Worm (Caenorhabditis elegans): Measurements from ENCODE around the gene C29F9.9.
"Not testable (repeated sequence)": the region's sequence is repeated elsewhere in the genome, so short reads cannot be mapped to it uniquely, and the experiment has no call there.

Gene C29F9.9

DNA sequence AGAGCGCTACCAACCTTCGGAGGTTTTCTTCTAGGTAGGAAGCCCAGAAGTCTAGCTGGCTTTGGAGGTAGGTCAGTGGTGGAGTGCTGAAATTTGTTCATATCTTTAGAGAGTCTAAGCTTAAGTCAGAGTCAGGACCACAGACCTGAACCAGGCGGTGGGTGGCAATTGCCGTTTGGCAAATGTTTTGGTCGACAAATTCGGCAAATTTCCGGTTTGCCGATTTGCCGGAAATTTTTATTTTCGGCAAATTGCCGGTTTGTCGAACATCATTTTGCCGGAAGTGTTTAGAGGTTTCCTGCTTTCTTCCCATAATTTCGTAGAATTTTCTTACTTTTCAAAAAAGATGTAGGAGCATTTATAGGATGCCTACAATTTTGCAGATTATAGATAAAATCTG is at the start of gene C29F9.9:
Gene C29F9.9, minus strand, starts transcription at position 101 of the 400 bp plus-strand sequence.
- not testable (repeated sequence) for TF ChIP-seq unc-62 (GFP tag; optimal IDR thresholded peaks at IDR 0.05)

DNA sequence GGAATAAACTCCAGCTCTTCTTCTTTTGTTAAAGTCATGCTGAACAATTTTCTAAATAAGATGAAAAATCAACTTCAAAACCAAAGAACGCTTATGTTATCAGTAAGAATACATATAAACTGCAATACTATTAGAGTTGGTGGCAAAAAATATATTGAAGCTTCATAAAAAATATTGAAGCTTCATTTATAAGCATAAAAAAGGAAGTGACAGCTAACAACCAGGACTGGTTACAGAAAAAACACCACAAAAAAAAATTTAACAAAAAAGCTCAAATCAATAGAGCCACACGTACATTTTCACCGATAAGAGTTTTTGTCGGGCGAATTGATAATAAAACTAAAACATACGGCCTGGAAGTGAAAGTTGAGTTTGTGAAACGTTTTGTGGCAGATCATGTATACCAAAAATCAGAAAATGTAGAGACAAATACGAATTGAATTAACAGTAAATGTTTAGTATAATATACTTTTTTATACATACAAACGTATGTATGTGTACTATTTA is 48.9 kb upstream of the C29F9.9 start, which contains the start of gene sqst-5:
Gene sqst-5, minus strand, starts transcription at position 51 of the 507 bp plus-strand sequence.
- TF ChIP-seq unc-62 (GFP tag; optimal IDR thresholded peaks at IDR 0.05), result no peak

DNA sequence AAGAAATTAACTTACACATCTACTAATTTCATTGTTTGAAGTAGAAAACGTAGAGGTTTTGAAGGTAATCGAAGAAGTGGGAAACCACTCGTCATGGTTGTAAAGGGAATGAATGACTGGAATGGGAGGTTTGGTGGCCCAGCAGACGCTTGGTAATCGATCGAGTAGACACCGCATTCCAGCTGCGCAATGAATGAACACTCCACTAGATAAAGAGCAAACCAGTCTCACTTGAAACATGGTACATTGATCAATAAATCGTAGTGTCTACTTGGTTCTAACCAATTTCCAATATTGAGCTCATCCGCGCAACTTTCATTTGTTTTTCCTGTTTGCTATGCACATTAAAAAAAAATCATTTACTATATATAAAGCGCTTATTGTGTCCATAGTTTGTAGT is 47.6 kb upstream of the C29F9.9 start, which contains the start of gene fbxb-84:
Gene fbxb-84, minus strand, starts transcription at position 101 of the 400 bp plus-strand sequence.
- no peak for TF ChIP-seq unc-62 (GFP tag; optimal IDR thresholded peaks at IDR 0.05)

DNA sequence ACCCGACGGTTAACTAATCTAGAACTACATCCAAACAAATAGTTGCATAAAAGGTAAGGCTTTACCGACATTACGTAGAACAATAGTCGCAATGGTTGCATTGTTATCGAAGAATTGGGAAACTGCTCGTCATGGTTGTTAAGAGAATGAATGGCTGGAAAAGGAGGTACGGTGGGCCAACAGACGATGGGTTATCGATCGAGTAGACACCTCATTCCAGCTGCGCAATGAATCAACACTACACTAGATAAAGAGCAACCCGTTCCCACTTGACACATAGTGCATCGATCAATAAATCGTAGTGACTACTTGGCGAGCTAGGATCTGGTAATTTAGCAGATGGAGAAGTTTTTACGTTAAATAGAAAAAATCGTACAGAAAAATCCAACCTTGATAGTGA is 46.4 kb upstream of the C29F9.9 start, which contains the start of the genes T17A3.12 and fbxb-83:
Gene T17A3.12, minus strand, starts transcription at position 101 of the 400 bp plus-strand sequence.
Gene fbxb-83, minus strand, starts transcription at position 134 of the 400 bp plus-strand sequence.
- no peak for TF ChIP-seq unc-62 (GFP tag; optimal IDR thresholded peaks at IDR 0.05)

DNA sequence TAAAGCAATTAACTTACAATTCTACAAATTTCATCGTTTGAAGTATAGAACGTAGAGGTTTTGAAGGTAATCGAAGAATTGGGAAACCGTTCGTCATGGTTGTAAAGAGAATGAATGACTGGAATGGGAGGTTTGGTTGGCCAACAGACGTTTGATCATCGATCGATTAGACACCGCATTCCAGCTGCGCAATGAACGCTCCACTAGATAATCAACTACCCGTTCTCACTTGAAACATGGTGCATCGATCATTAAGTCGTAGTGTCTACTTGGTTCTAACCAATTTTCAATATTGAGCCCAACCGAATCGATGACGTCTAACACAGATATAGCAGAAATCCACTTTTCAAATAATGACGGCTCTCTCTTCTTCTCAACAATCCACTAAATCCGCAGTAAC is 44.4 kb upstream of the C29F9.9 start, which contains the start of gene fbxb-82:
Gene fbxb-82, minus strand, starts transcription at position 101 of the 400 bp plus-strand sequence.
- no peak for TF ChIP-seq unc-62 (GFP tag; optimal IDR thresholded peaks at IDR 0.05)

DNA sequence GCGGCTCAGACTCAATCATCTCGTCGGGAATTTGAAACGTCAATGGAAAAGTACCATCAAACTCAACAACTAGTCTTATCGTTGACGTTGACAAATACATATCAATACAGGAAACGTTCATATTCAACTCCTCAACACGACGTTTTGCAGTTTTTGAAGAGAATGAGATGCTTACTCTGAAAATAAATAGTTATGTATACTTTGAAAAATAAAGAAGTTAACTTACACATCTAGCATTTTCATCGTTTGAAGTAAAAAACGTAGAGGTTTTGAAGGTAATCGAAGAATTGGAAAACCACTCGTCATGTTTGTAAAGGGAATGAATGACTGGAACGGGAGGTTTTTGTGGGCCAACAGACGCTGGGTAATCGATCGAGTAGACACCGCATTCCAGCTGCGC is 42.2 kb upstream of the C29F9.9 start, which contains the start of gene fbxb-81:
Gene fbxb-81, minus strand, starts transcription at position 314 of the 400 bp plus-strand sequence.
- no peak for TF ChIP-seq unc-62 (GFP tag; optimal IDR thresholded peaks at IDR 0.05)

DNA sequence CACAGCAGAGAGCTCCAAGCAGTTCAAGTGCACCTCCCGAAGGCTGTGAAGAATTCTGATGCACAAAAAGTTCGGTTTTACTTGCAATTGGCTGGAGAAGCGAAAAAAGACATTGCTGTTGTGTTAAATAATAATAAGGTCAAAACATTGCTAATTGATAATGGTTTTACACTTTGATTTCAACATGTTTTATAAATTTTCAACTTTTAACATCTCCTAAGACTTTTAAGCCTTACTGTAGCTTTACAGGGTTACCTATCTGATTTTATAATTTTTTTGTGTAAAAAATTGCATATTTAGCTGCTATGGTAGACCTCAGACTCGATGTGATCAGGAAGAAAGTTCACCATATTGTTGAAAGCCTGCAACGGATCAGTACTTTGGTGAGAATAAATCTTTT is 35.5 kb upstream of the C29F9.9 start, which contains the start of gene pals-25:
Gene pals-25, plus strand, starts transcription at position 301 of the 400 bp plus-strand sequence.
- TF ChIP-seq unc-62 (GFP tag; optimal IDR thresholded peaks at IDR 0.05), result no peak

DNA sequence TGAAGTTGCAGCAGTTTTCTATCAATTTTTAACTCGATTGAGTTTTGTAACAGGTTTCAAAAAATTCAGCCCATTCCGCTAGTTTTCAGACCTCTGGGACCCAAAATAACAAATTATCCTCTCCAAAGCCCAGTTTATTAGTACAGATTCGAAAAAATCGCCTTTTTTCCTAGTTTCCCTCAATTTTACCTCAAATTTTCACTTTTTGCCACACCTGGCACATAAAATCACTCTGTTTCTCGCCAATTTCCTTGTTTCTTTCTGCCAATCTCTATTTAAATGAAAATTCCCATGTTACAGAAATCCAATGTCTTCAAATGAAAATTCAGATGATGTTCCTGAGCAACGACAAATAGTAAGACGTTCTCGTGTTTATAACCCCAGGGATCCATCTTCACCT is 33.4 kb upstream of the C29F9.9 start, which contains the start of gene pals-22:
Gene pals-22, plus strand, starts transcription at position 301 of the 400 bp plus-strand sequence.
- no peak for TF ChIP-seq unc-62 (GFP tag; optimal IDR thresholded peaks at IDR 0.05)

DNA sequence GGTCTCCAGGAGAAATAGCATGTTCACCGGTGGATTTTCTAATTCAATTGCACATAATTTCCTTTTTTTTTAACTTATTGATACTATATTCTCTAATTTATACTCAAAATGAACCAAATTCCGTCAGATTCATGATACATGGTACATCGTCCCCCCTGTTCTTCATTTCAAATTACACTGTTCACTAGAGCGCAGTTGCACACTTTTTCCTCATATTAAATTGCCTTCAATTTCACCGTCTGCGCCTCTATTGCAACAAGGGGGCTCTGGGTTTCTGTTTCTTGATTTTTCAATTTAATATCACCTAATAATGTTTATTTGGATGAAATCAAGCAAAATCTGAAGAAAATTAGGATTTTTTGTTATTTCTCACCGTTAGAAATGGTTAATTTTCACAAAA is 32.9 kb upstream of the C29F9.9 start:
- TF ChIP-seq unc-62 (GFP tag; optimal IDR thresholded peaks at IDR 0.05), result no peak

DNA sequence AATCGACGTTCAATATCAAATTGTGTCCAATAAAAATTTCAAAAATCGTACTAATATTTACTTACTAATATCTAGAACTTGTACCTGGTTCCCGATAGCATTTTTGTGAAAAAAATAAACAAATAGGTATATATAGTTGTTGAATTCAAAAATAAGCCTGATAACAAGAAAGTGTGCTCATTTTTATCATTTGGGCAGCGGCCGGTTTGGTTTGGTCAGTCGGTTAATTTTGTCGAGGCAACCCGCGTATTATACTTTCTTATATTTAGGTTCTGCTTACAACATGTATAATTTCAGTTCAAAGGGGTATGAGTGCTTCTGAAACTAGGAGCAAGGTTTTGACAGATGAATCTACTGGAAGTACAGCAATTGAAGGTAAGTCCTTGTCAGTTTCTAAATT is 31.9 kb upstream of the C29F9.9 start, which contains the start of the genes nhr-280 and C29F9.2:
Gene nhr-280, minus strand, starts transcription at position 101 of the 400 bp plus-strand sequence.
Gene C29F9.2, plus strand, starts transcription at position 298 of the 400 bp plus-strand sequence.
- TF ChIP-seq unc-62 (GFP tag; optimal IDR thresholded peaks at IDR 0.05), result no peak

DNA sequence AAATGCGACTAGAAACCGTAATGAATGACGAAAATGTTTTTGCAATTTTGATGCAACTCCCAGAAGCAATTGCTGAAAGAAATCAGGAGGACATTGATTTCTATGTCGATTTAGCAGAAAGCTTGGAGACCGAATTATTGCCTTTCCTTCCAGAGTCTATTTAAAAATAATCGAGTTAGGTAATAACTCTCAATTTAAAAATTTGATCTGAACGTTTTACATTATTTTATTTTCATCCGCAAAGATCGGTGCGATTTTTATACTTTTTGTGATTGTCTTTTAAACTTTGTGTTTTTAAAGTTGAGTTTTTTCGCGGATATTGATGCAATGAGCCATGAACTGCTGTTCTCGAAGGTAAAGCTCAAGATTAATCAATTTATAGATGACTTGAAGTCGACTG is 25.8 kb upstream of the C29F9.9 start, which contains the start of gene pals-23:
Gene pals-23, plus strand, starts transcription at position 301 of the 400 bp plus-strand sequence.
- no peak for TF ChIP-seq unc-62 (GFP tag; optimal IDR thresholded peaks at IDR 0.05)

DNA sequence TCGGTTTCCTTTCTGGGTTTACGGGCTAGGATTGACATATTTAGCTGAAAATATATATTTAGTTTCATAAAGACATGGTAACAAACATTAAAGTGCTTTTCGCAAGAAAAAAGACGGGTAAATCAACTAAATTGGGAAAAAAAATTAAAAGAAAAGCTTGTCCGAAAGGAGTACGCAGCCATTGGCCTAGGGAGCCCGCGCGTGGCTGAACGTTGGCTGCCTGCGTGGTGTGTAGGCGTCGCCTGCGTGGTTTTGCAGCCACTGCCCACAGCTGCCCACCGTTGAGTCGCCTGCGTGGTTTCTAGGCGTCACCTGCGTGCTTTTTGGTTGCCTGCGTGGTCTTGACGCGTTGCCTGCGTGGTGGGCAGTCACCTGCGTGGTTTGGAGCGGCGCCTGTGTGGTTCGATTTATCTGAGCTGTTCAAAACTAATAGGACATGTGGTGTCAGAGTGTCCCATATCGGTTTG is 23.3 kb upstream of the C29F9.9 start, which contains the start of gene C29F9.12:
Gene C29F9.12, minus strand, starts transcription at position 51 of the 467 bp plus-strand sequence.
- TF ChIP-seq unc-62 (GFP tag; optimal IDR thresholded peaks at IDR 0.05), result not testable (repeated sequence)

DNA sequence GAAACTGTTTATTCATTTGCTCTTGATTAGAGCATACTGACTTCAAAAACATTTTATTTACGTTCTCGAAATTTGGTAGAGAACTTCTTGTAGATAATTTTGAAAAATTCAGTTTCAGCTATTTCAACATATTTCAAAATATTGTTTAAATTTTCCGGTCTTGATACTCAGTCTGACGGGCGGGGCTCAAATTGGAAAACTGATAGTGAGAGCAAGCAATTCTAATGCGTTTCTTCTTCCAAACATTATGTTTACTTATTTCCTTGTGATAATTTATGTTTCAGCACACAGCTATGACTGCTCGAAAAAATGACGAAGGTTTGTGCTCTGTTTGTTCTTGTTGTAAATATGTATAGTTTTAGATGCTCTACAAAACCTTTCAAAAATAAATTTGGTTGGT is 21.5 kb upstream of the C29F9.9 start, which contains the start of gene pals-24:
Gene pals-24, plus strand, starts transcription at position 237 of the 400 bp plus-strand sequence.
- no peak for TF ChIP-seq unc-62 (GFP tag; optimal IDR thresholded peaks at IDR 0.05)

DNA sequence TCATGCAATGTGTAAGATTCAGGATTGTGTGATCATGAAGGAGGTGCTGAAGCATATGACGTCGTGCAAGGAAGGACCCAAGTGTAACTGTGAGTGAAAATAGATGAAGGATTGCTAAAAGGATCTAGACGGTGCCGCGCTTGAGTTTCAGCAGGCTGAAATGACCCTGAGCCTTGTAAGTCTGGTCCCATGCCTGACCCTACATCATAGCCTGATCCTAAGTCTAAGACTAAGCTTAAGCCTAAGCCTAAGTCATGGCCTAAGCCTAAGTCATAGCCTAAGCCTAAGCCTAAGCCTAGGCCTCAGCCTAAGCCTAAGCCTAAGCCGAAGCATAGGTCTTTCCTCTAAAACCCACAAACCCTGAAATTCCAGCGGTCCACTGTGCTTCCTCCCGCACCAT is 19.1 kb upstream of the C29F9.9 start:
- no peak for TF ChIP-seq unc-62 (GFP tag; optimal IDR thresholded peaks at IDR 0.05)

DNA sequence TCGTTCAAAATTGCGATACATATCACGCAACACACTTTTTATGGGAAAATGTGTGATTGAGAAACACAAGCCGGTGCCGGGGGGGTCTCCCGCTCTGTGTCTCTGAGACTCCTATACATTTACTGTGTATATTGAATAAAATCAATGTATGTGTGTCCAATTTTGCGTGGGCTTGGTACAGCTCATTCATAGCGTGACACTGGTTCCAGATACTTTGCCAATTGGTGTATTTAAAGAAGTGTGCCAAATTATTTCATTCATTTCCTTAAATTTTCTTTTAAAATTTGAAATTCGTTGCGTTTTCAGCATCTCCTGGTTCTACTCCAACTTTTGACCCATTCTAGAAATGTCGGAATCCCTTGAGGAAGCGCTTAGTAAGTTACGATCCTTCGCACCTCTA is 18.5 kb upstream of the C29F9.9 start, which contains the start of gene C29F9.5:
Gene C29F9.5, plus strand, starts transcription at position 301 of the 400 bp plus-strand sequence.
- no peak for TF ChIP-seq unc-62 (GFP tag; optimal IDR thresholded peaks at IDR 0.05)

DNA sequence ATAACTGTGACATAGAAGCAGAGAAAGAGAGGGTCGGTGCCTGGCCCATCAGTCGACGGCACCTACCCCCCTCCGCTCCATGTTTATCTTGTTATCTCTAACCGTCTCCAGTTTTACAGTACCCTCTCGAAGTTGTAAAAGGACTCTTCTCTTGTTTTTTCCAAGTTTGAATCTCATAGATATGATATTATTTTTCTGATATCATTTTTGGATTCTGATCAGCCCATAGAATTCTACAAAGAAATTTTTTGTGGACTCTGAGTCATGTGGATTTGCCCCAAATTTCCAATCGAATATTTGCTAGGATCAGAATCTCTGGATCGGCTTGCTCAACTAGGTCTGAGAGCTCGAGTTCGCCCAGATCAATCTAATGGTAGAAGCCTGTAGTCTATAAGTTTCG is 15.9 kb upstream of the C29F9.9 start, which contains the start of gene C29F9.6:
Gene C29F9.6, plus strand, starts transcription at position 301 of the 400 bp plus-strand sequence.
- TF ChIP-seq unc-62 (GFP tag; optimal IDR thresholded peaks at IDR 0.05), result no peak
